Worm (Caenorhabditis elegans) whole organism, early embryonic: Measurements from ENCODE around the gene F32D8.11.

Experiments
- B0310.2 ChIP-seq: sonication (generic microtip); optimal IDR thresholded peaks from 2 replicates; lab custom pipeline; 2016; ENCODE audit warnings: mild to moderate bottlenecking, missing genetic modification characterization, missing compliant biosample characterization
- F13C5.2 ChIP-seq: sonication (generic microtip); optimal IDR thresholded peaks from 2 replicates; lab custom pipeline; 2017; ENCODE audit warnings: mild to moderate bottlenecking, missing genetic modification characterization, inconsistent platforms, missing compliant biosample characterization
- aly-1 ChIP-seq: sonication (generic microtip); optimal IDR thresholded peaks from 2 replicates; lab custom pipeline; 2016; ENCODE audit warnings: missing genetic modification characterization, missing compliant biosample characterization
- ama-1 ChIP-seq: fragments of 150-350 bp; optimal IDR thresholded peaks from 2 replicates; lab custom pipeline; 2014
- ceh-13 ChIP-seq: fragments of 200-800 bp; sonication (Bioruptor generic); optimal IDR thresholded peaks from 2 replicates; lab custom pipeline; 2018; ENCODE audit warnings: mild to moderate bottlenecking, missing genetic modification characterization, missing compliant biosample characterization
- flt-1 ChIP-seq: fragments of 200-800 bp; sonication (Bioruptor generic); IDR thresholded peaks from 2 replicates; pipeline ENCODE4 v1.3.6; 2022; ENCODE audit warnings: missing genetic modification characterization, missing compliant biosample characterization
- hmbx-1 ChIP-seq: sonication (generic microtip); optimal IDR thresholded peaks from 2 replicates; lab custom pipeline; 2016; ENCODE audit warnings: mild to moderate bottlenecking, missing genetic modification characterization, missing compliant biosample characterization
- hmg-4 ChIP-seq: fragments of 200-800 bp; sonication (Bioruptor generic); optimal IDR thresholded peaks from 2 replicates; lab custom pipeline; 2018; ENCODE audit warnings: mild to moderate bottlenecking, missing genetic modification characterization, missing compliant biosample characterization
- scrt-1 ChIP-seq: fragments of 200-800 bp; sonication (Bioruptor generic); IDR thresholded peaks from 2 replicates; pipeline ENCODE4 v1.3.6; 2022; ENCODE audit warnings: missing genetic modification characterization, missing compliant biosample characterization
- tbx-11 ChIP-seq: fragments of 200-800 bp; sonication (Bioruptor generic); IDR thresholded peaks from 2 replicates; pipeline ENCODE4 v1.3.6; 2022; ENCODE audit warnings: missing genetic modification characterization, missing compliant biosample characterization
- tbx-37 ChIP-seq: fragments of 200-800 bp; sonication (Bioruptor generic); conservative IDR thresholded peaks from 2 replicates; pipeline ENCODE4 v1.3.6; 2022; ENCODE audit warnings: missing genetic modification reagents, missing genetic modification characterization, missing compliant biosample characterization
- tra-4 ChIP-seq: sonication (generic microtip); optimal IDR thresholded peaks from 2 replicates; lab custom pipeline; 2017; ENCODE audit warnings: missing genetic modification characterization, missing compliant biosample characterization

ce11 chrV:10937294-10937693, 48.4 kb upstream of the F32D8.11 start:
- TF ChIP-seq aly-1 (tag; lab: Kevin White, UChicago) (no peak), tbx-37 (GFP tag; lab: Robert Waterston, UW) (no peak), F13C5.2 (tag; lab: Kevin White, UChicago) (no peak), flt-1 (GFP tag; lab: Robert Waterston, UW) (no peak), ama-1 (lab: Kevin White, UChicago) (no peak), ceh-13 (GFP tag; lab: Kevin White, UChicago) (no peak), B0310.2 (tag; lab: Kevin White, UChicago) (no peak), hmg-4 (GFP tag; lab: Kevin White, UChicago) (no peak), scrt-1 (GFP tag; lab: Robert Waterston, UW) (no peak), tbx-11 (GFP tag; lab: Robert Waterston, UW) (no peak), tra-4 (tag; lab: Kevin White, UChicago) (no peak), hmbx-1 (tag; lab: Kevin White, UChicago) (no peak)
